Fruit fly (Drosophila melanogaster): ENCODE data around the gene Cpr67Fa2.
A peak's percentile ranks its signal among the peaks of the same experiment; 100 is the strongest.

Gene Cpr67Fa2

DNA sequence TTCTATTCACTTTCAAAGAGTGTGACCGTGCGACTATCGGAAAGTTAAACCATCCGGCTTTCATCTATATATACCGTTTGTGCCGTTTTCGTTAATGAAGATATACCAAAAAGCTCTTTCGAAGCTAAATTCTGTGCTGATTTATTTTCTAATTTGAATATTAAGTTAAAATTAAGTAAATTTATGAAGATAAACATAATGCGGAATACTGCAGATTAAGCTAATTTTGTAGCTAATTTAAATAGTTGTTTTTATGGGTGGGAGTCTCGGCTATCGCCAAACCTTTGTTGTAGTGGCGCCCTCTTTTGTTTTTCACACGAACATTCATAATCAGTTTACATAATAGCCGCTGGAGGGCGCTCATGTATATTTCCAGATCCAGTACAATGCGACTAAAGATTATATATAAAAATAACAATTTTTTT, 7.6 kb downstream of the Cpr67Fa2 start, which contains the start of gene Aps:
TSS of gene Aps (minus strand) at position 37 of the 425 bp plus-strand sequence.
- no peak for TF ChIP-seq CG8119 (GFP tag; IDR thresholded peaks at IDR 0.05)
- TF ChIP-seq lz (GFP tag; optimal IDR thresholded peaks at IDR 0.05): peak; percentile 63
- TF ChIP-seq fd85E (GFP tag; optimal IDR thresholded peaks at IDR 0.05): no peak
- no peak for TF ChIP-seq acj6 (GFP tag; optimal IDR thresholded peaks at IDR 0.05)
- no peak for TF ChIP-seq CG34406 (GFP tag; optimal IDR thresholded peaks at IDR 0.05)
- no peak for TF ChIP-seq CG32006 (GFP tag; optimal IDR thresholded peaks at IDR 0.05)
- peak; percentile 9 for TF ChIP-seq OdsH (GFP tag; optimal IDR thresholded peaks at IDR 0.05)
- no peak for TF ChIP-seq spab (GFP tag; optimal IDR thresholded peaks at IDR 0.05)
- TF ChIP-seq dac (GFP tag; optimal IDR thresholded peaks at IDR 0.05): no peak
- no peak for TF ChIP-seq CG9139 (GFP tag; optimal IDR thresholded peaks at IDR 0.05)
- TF ChIP-seq CG6808 (GFP tag; optimal IDR thresholded peaks at IDR 0.05): no peak
- peak; percentile 61 for TF ChIP-seq Sox14 (GFP tag; optimal IDR thresholded peaks at IDR 0.05)
- TF ChIP-seq dsx (GFP tag; optimal IDR thresholded peaks at IDR 0.05; ENCODE audit: poor library complexity, severe bottlenecking): no peak
- TF ChIP-seq Met (GFP tag; optimal IDR thresholded peaks at IDR 0.05): peak; percentile 60
- peak; percentile 65 for TF ChIP-seq CG31627 (GFP tag; optimal IDR thresholded peaks at IDR 0.05)
- peak; percentile 49 for TF ChIP-seq cyc (GFP tag; optimal IDR thresholded peaks at IDR 0.05)
- TF ChIP-seq Hr39 (GFP tag; optimal IDR thresholded peaks at IDR 0.05): peak; percentile 62
- no peak for TF ChIP-seq vri (GFP tag; optimal IDR thresholded peaks at IDR 0.05)
- peak; percentile 64 for TF ChIP-seq esn (GFP tag; optimal IDR thresholded peaks at IDR 0.05)
- no peak for TF ChIP-seq Ets96B (tag; optimal IDR thresholded peaks at IDR 0.05)
- peak; percentile 65 for TF ChIP-seq Eip78C (GFP tag)
- TF ChIP-seq Eip93F (GFP tag; optimal IDR thresholded peaks at IDR 0.05): no peak
- TF ChIP-seq CG1621 (tag; optimal IDR thresholded peaks at IDR 0.05): no peak
- TF ChIP-seq Smox (GFP tag; optimal IDR thresholded peaks at IDR 0.05): peak; percentile 48
- no peak for TF ChIP-seq achi (GFP tag; optimal IDR thresholded peaks at IDR 0.05)
- no peak for TF ChIP-seq CG3032 (tag; optimal IDR thresholded peaks at IDR 0.05)
- peak; percentile 76 for TF ChIP-seq svp (GFP tag)
- peak; percentile 9 for TF ChIP-seq CG6792 (GFP tag; optimal IDR thresholded peaks at IDR 0.05)
- TF ChIP-seq Hr4 (GFP tag; optimal IDR thresholded peaks at IDR 0.05): peak; percentile 34
- TF ChIP-seq Sox15 (GFP tag; optimal IDR thresholded peaks at IDR 0.05): no peak
- TF ChIP-seq pdm3 (GFP tag; optimal IDR thresholded peaks at IDR 0.05): peak; percentile 32
- no peak for TF ChIP-seq CG11294 (GFP tag; IDR thresholded peaks at IDR 0.05)
- TF ChIP-seq CG8319 (GFP tag; optimal IDR thresholded peaks at IDR 0.05): no peak
- no peak for TF ChIP-seq net (GFP tag; optimal IDR thresholded peaks at IDR 0.05)

dm6 chr3L:10903449-10903848, 11.9 kb downstream of the Cpr67Fa2 start:
- peak; percentile 12 for TF ChIP-seq CG10669 (GFP tag; optimal IDR thresholded peaks at IDR 0.05)
- no peak for TF ChIP-seq CG31627 (GFP tag; optimal IDR thresholded peaks at IDR 0.05)
- no peak for TF ChIP-seq CG9139 (GFP tag; optimal IDR thresholded peaks at IDR 0.05)
- no peak for TF ChIP-seq Smox (GFP tag; optimal IDR thresholded peaks at IDR 0.05)
- peak; percentile 16 for TF ChIP-seq dac (GFP tag; optimal IDR thresholded peaks at IDR 0.05)
- TF ChIP-seq Ets96B (tag; optimal IDR thresholded peaks at IDR 0.05): peak; percentile 11
- peak; percentile 54 for TF ChIP-seq CG4318 (GFP tag; optimal IDR thresholded peaks at IDR 0.05)
- TF ChIP-seq CG11294 (GFP tag; IDR thresholded peaks at IDR 0.05): no peak
- no peak for TF ChIP-seq CG8632 (GFP tag; optimal IDR thresholded peaks at IDR 0.05)
- no peak for TF ChIP-seq CG6792 (GFP tag; optimal IDR thresholded peaks at IDR 0.05)
- no peak for TF ChIP-seq ss (GFP tag; optimal IDR thresholded peaks at IDR 0.05)
- peak; percentile 80 for TF ChIP-seq Eip78C (GFP tag)
- TF ChIP-seq CG32006 (GFP tag; optimal IDR thresholded peaks at IDR 0.05): peak; percentile 76
- TF ChIP-seq salr (GFP tag; optimal IDR thresholded peaks at IDR 0.05): peak in 1 of 2 experiments; percentile 37
- 0 out of 3 replicates have a peak, but pooled peaks have one; percentile 30 for TF ChIP-seq eg (GFP tag; IDR thresholded peaks at IDR 0.05)
- TF ChIP-seq CG6808 (GFP tag; optimal IDR thresholded peaks at IDR 0.05): no peak
- no peak for TF ChIP-seq dsx (GFP tag; optimal IDR thresholded peaks at IDR 0.05; ENCODE audit: poor library complexity, severe bottlenecking)
- peak; percentile 22 for TF ChIP-seq Hr4 (GFP tag; optimal IDR thresholded peaks at IDR 0.05)
- TF ChIP-seq esn (GFP tag; optimal IDR thresholded peaks at IDR 0.05): peak; percentile 27
- TF ChIP-seq Sox14 (GFP tag; optimal IDR thresholded peaks at IDR 0.05): no peak
- no peak for TF ChIP-seq Sox15 (GFP tag; optimal IDR thresholded peaks at IDR 0.05)
- no peak for TF ChIP-seq CG7368 (GFP tag; optimal IDR thresholded peaks at IDR 0.05)
- TF ChIP-seq CG11902 (GFP tag; optimal IDR thresholded peaks at IDR 0.05): no peak
- TF ChIP-seq CG6276 (GFP tag; optimal IDR thresholded peaks at IDR 0.05): peak; percentile 61
- TF ChIP-seq topi (GFP tag; optimal IDR thresholded peaks at IDR 0.05): peak; percentile 31
- no peak for TF ChIP-seq Gug (GFP tag; IDR thresholded peaks at IDR 0.05)
- no peak; the same call in none of the 2 replicates for TF ChIP-seq CG15336 (GFP tag; IDR thresholded peaks at IDR 0.05)
- no peak for TF ChIP-seq CG6854 (GFP tag; optimal IDR thresholded peaks at IDR 0.05)
- no peak for TF ChIP-seq Sox102F (GFP tag; optimal IDR thresholded peaks at IDR 0.05)
- no peak for TF ChIP-seq fkh (GFP tag; optimal IDR thresholded peaks at IDR 0.05)
- no peak for TF ChIP-seq net (GFP tag; optimal IDR thresholded peaks at IDR 0.05)
- TF ChIP-seq CG3032 (tag; optimal IDR thresholded peaks at IDR 0.05): peak; percentile 37

All from whole organism, prepupa.